Fruit fly (Drosophila melanogaster): ENCODE measurements around the gene PTPMT1.
A peak's percentile ranks its signal among the peaks of the same experiment; 100 is the strongest.

Gene PTPMT1

DNA sequence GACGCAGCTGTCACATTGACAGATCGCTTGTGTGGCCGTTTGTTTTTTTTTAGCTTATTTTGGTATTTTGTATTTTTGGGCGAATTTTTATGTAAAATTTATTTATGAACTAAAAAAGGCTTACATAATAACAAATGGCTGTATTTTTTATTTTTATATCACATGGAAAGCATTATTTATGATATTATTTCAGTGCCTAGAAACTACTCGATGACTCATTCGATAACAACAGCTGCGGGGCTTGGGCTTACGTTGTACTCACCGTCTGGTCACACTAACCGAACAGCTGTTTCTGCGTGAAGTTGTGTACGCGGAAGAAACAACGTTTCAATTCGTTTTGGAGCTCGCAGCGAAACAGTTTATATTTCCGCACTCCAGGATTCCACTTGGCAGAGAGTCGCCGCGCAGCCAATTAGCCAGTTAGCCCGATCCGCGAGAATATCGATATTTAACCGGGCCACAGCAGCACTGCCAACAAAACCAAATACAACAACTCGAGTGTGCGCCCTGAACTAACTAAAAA is 25.1 kb upstream of the PTPMT1 start, which contains the start of the genes Hmgcr and Rpn9 (continued):
- TF ChIP-seq unpg (GFP tag; optimal IDR thresholded peaks at IDR 0.05): peak; percentile 21
- peak; percentile 30 for TF ChIP-seq gcm (GFP tag; optimal IDR thresholded peaks at IDR 0.05)
- TF ChIP-seq Sry-δ (GFP tag; optimal IDR thresholded peaks at IDR 0.05): peak; percentile 52
- peak; percentile 27 for TF ChIP-seq Nf-YB (GFP tag; optimal IDR thresholded peaks at IDR 0.05)
- TF ChIP-seq inv (GFP tag; IDR thresholded peaks at IDR 0.05; ENCODE audit: partially characterized antibody): no peak
- peak; percentile 8; the same call in 1 of the 3 replicates for TF ChIP-seq HLH4C (GFP tag; IDR thresholded peaks at IDR 0.05; ENCODE audit: partially characterized antibody)
- no peak for TF ChIP-seq Kr (GFP tag; optimal IDR thresholded peaks at IDR 0.05)
- TF ChIP-seq tll (GFP tag; optimal IDR thresholded peaks at IDR 0.05): peak in 1 of 2 experiments; percentile 29
- 0 out of 3 replicates have a peak, but pooled peaks have one; percentile 17 for TF ChIP-seq row (GFP tag; IDR thresholded peaks at IDR 0.05)
- peak; percentile 24 for TF ChIP-seq CG18262 (tag; optimal IDR thresholded peaks at IDR 0.05)
- TF ChIP-seq E2f2 (GFP tag; IDR thresholded peaks at IDR 0.05): peak; percentile 25; the same call in 1 of the 2 replicates
- TF ChIP-seq nom (GFP tag; optimal IDR thresholded peaks at IDR 0.05): peak; percentile 49
- TF ChIP-seq CG3281 (GFP tag; optimal IDR thresholded peaks at IDR 0.05): peak; percentile 2
- peak; percentile 72 for TF ChIP-seq CG2116 (GFP tag; optimal IDR thresholded peaks at IDR 0.05)
- no peak for TF ChIP-seq ind (GFP tag; optimal IDR thresholded peaks at IDR 0.05)
- no peak for TF ChIP-seq her (GFP tag; optimal IDR thresholded peaks at IDR 0.05)
- no peak for TF ChIP-seq Hr39 (optimal IDR thresholded peaks at IDR 0.05)
- TF ChIP-seq CG31388 (GFP tag; optimal IDR thresholded peaks at IDR 0.05): no peak

DNA sequence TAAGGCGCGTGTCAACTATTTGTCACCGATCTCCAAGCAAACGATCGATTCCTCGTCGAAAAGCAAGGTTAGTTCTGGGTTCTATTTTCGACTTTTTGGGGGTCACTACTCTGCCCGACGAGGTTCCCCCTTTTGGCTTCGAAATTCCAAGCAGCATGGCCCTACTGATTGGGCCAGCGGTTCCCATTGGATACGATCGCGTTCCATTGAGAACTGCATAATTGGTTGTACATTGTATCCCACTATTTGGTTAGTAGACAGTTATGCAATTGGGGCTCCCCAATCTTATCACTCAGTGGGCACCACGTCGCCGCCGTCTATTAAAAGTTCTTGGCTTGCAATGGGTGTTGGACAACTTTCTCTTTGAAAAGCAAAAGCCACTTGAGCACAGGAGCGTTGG is 24.4 kb upstream of the PTPMT1 start:
- TF ChIP-seq cwo (GFP tag; optimal IDR thresholded peaks at IDR 0.05) (no peak), gro (GFP tag; optimal IDR thresholded peaks at IDR 0.05) (no peak), CG10267 (tag; optimal IDR thresholded peaks at IDR 0.05) (no peak), Elba2 (GFP tag; optimal IDR thresholded peaks at IDR 0.05) (peak; percentile 51), Med (GFP tag) (peak; percentile 18), Blimp-1 (GFP tag; optimal IDR thresholded peaks at IDR 0.05) (peak; percentile 68), CG2199 (GFP tag; IDR thresholded peaks at IDR 0.05) (0 out of 3 replicates have a peak, but pooled peaks have one; percentile 22), CG3163 (GFP tag; optimal IDR thresholded peaks at IDR 0.05) (no peak), CG8359 (GFP tag; optimal IDR thresholded peaks at IDR 0.05; ENCODE audit: borderline replicate concordance) (peak; percentile 16), CG12391 (tag; optimal IDR thresholded peaks at IDR 0.05) (no peak), Pdp1 (GFP tag; optimal IDR thresholded peaks at IDR 0.05) (peak in 1 of 2 experiments; percentile 91), CG12769 (tag; optimal IDR thresholded peaks at IDR 0.05) (peak; percentile 24), gce (GFP tag; IDR thresholded peaks at IDR 0.05) (peak; percentile 32; the same call in 1 of the 3 replicates), h (optimal IDR thresholded peaks at IDR 0.05) (no peak), insv (GFP tag; optimal IDR thresholded peaks at IDR 0.05) (peak in 1 of 2 experiments; percentile 54), Kr (GFP tag; optimal IDR thresholded peaks at IDR 0.05) (no peak)

DNA sequence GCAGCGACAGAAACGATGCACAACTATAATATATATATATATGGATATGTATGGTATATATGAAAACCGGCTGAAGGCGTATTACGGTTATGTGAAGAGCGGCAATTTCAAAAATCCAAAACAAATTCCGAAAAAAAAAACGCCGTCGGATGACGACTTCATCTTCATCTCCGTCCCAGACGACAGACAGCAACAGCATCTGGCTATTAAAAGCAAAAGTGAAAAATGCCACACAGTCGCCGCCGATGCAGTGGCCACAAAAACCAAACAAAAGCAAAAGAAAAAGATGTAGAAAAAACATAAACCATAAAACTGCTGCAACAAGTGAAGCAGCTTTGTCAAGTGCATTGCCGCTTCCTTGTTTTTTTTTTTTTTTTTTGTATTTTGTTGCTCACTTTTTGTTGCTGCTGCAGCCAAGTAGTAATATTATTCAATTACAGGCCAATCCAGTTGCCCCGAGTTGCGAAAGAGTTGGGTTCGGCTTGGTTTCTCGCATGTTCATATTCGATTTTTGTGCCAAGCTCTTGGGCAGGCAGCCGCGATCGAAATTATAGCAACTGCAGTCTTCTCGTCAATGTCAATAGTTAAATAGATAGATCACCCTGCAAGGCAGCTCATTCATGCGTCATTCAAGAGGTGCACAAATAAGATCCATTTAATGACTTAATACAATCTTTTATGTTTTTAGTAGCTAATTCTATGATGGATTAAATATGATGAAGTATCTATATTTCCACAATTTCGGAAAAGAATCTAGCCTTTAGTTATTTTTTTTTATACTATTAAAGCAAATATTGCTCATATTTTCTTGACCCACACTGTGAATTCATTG is 23.4 kb upstream of the PTPMT1 start:
- TF ChIP-seq Deaf1 (tag; optimal IDR thresholded peaks at IDR 0.05) (no peak), CG17359 (tag; optimal IDR thresholded peaks at IDR 0.05) (peak; percentile 7), Fer2 (tag; optimal IDR thresholded peaks at IDR 0.05) (no peak), CG2889 (GFP tag; IDR thresholded peaks at IDR 0.05) (no peak), Xbp1 (GFP tag; optimal IDR thresholded peaks at IDR 0.05) (no peak), Dp (GFP tag; optimal IDR thresholded peaks at IDR 0.05) (no peak), Nf-YC (tag; optimal IDR thresholded peaks at IDR 0.05) (no peak), CG18262 (tag; optimal IDR thresholded peaks at IDR 0.05) (no peak), Blimp-1 (GFP tag; optimal IDR thresholded peaks at IDR 0.05) (peak; percentile 92), CG7928 (GFP tag; optimal IDR thresholded peaks at IDR 0.05) (no peak), Sox100B (GFP tag; optimal IDR thresholded peaks at IDR 0.05) (peak; percentile 41), nerfin-2 (GFP tag; IDR thresholded peaks at IDR 0.05; ENCODE audit: partially characterized antibody) (no peak), CG12769 (tag; optimal IDR thresholded peaks at IDR 0.05) (no peak), ap (GFP tag; IDR thresholded peaks at IDR 0.05) (no peak), hth (optimal IDR thresholded peaks at IDR 0.05) (no peak), Awh (GFP tag; IDR thresholded peaks at IDR 0.05) (no peak)
